Worm (Caenorhabditis elegans) whole organism, mixed stage, embryonic: ENCODE results near the gene srw-67.

ENCODE experiments used
- pha-4 ChIP-seq: fragments of 150-350 bp; optimal IDR thresholded peaks from 2 replicates; lab custom pipeline; 2018; ENCODE audit warnings: missing biosample characterization, missing genetic modification reagents, missing genetic modification characterization
- unc-120 ChIP-seq: sonication (generic microtip); optimal IDR thresholded peaks from 2 replicates; lab custom pipeline; 2017; ENCODE audit warnings: missing genetic modification characterization, missing compliant biosample characterization; ENCODE audit not compliant: poor library complexity, severe bottlenecking
- unc-62 ChIP-seq: fragments of 150-350 bp; optimal IDR thresholded peaks from 2 replicates; lab custom pipeline; 2014; ENCODE audit warnings: missing biosample characterization, missing genetic modification reagents, missing genetic modification characterization

DNA sequence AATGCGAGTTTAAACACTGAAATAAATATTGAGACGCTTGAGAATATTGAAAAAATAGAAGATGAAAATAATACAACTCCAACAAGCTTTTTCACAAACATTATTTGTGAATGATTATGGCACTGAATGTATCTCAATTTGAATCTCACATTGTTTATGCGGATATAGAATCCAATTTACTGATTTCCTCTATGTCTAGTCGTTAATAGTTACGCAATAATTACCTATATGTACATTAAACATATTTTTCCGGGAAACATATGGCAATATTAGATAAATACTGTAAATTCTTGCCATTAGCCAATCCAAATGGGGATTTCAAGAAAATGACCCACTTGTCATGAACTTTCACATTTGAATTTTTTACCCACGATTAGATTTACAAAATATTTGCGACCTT, 22.1 kb upstream of the srw-67 start, which contains the start of gene srx-9:
- TF ChIP-seq unc-62 (GFP tag; lab: Kevin White, UChicago) (no peak), unc-120 (no peak), pha-4 (tag; lab: Kevin White, UChicago) (no peak)
